Fruit fly (Drosophila melanogaster): Measurements from ENCODE around the gene spidey.

spidey gene

DNA sequence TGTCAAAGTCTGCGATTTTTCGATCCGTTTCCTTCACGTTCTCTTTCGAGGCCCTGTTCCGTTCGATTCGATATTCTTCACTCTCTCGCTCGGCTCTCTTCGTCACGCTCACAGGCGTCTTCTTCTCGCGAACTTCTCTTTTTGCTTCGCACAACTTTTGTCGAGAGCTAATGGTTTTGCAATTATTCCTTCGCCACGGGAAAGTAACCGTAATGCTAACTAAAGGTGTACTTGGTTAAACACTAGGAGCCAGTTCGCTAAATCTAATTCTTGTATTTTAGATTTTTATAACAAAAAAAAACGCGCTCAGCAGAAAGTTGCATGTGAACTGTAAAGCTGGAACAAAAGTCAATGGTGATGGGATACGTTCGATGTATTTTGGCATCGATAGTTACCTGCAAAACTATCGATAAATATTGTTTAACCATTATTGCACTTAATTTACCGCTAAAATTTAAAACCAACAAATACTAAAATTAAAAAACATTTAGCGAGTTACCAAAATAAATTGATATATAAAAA is 22.4 kb downstream of the spidey start, which contains the start of gene mahe:
mahe (minus strand) TSS at position 355 of the 522 bp plus-strand sequence.
- TF ChIP-seq h (optimal IDR thresholded peaks at IDR 0.05): no peak
- TF ChIP-seq ttk (optimal IDR thresholded peaks at IDR 0.05): no peak
- no peak for TF ChIP-seq insv (optimal IDR thresholded peaks at IDR 0.05)
- no peak for TF ChIP-seq Sin3A (optimal IDR thresholded peaks at IDR 0.05)
- no peak for TF ChIP-seq psq (optimal IDR thresholded peaks at IDR 0.05)
- no peak for TF ChIP-seq Myc (optimal IDR thresholded peaks at IDR 0.05)

DNA sequence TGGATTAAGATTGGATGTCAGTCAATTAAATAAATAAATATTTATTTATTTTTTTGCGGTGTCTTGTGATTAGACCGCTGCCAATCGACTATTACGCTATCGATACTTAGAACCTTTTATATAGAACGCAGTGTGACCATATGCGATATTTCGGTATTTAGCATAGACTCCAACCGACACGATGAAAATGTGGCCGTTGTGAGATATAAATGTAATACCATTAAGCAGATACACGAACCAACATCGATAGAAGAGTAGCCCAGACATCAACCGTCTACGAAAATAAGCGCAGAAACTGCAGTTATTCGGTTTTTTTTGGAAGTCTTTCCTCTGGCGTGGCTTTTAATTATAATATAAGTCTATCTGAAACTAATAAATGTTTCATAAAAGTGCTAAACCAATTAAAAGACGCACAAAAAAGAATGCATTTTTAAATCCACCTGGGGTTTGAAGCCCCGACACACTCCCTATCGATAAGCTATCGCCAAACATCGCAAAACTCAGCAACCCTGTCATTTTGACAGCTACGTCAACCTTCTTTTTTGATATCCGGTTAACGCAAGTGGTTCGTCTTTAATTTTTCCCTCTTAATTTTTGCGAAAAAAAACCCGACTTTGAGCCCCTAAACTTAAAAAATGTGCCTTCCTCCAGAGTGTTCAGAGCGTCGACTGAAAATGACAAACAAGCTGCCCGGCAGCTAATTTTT is 24.6 kb downstream of the spidey start, which contains the start of the genes Dhdds and RpS14a:
Dhdds (minus strand) TSS at position 142 of the 706 bp plus-strand sequence.
RpS14a (plus strand) TSS at position 533 of the 706 bp plus-strand sequence.
- TF ChIP-seq Sin3A (optimal IDR thresholded peaks at IDR 0.05): no peak
- TF ChIP-seq psq (optimal IDR thresholded peaks at IDR 0.05): no peak
- TF ChIP-seq Myc (optimal IDR thresholded peaks at IDR 0.05): no peak

DNA sequence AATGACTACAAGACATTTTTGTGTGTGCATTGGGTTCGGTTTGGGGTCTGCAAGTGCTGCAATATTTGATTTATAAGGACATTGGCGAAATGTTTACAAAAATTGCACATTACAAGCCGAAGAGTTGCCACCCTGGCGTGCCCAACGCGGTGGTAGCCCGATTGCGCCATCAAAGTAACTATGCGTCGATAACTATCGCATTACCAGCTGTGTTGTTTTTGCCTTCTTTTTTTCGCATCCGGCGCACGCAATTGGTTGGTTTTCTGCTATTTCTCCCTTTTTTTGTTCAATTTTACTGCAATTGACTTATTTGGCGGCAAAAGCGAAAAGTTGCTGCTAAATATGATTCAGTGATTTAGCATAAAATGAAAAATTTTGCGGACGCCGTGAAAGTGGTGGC is 25.9 kb downstream of the spidey start, which contains the start of gene RpS14b:
RpS14b (plus strand) TSS at position 220 of the 400 bp plus-strand sequence.
- TF ChIP-seq insv (optimal IDR thresholded peaks at IDR 0.05) (no peak), psq (optimal IDR thresholded peaks at IDR 0.05) (no peak), ttk (optimal IDR thresholded peaks at IDR 0.05) (no peak), Sin3A (optimal IDR thresholded peaks at IDR 0.05) (no peak), Myc (optimal IDR thresholded peaks at IDR 0.05) (no peak), h (optimal IDR thresholded peaks at IDR 0.05) (no peak)

- TF ChIP-seq psq (optimal IDR thresholded peaks at IDR 0.05): no peak
- no peak for TF ChIP-seq insv (optimal IDR thresholded peaks at IDR 0.05)
- no peak for TF ChIP-seq ttk (optimal IDR thresholded peaks at IDR 0.05)
- TF ChIP-seq h (optimal IDR thresholded peaks at IDR 0.05): no peak
- no peak for TF ChIP-seq Sin3A (optimal IDR thresholded peaks at IDR 0.05)
- TF ChIP-seq Myc (optimal IDR thresholded peaks at IDR 0.05): no peak
Observed at dm6 chrX:7935798-7936572, 27.3 kb downstream of the spidey start, which contains the start of gene Ubr3. Ubr3 (plus strand) TSS chrX:7935896.

DNA sequence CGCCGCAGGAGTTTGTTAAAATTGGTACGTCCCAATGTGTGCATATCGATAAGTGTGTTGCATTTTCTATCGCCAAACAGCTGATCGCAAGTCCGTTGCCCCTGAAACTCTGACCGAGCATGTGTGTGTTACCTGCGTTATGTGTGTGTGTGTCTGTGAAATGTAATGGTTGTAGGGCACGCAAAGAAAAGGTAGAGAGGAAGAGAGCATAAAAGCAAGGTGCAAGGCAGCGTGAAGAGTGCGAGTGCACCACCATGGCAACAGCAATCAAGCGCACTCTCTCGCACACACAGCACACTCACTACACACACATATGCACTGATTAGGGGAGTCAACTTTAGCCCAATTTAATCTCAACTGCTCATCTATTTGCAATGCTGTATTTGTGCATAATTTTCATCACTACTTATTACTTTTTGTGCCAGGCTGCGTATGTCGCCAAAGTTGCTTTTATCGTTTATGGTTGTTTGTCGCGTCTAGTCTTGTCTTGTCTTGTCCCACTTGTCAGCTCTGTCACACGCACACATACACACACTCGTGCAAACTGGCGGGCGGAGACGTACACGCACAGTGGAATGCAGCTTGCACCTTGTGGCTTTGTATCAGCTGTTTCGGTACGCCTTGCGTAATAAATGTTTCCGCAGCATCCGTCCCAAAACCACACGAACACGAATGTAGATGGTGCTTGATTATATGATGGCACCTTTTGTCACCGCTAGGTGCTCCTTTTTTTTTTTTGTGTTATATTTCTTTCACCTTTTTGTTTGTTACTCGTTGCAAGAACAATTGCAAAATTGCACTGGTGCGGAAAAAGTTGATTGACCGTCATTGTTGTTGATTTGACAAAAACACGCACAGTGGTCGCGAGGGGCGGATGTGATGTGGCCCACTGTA is 29.1 kb downstream of the spidey start:
- TF ChIP-seq ttk (optimal IDR thresholded peaks at IDR 0.05): no peak
- no peak for TF ChIP-seq Sin3A (optimal IDR thresholded peaks at IDR 0.05)
- no peak for TF ChIP-seq Myc (optimal IDR thresholded peaks at IDR 0.05)
- TF ChIP-seq h (optimal IDR thresholded peaks at IDR 0.05): no peak
- TF ChIP-seq insv (optimal IDR thresholded peaks at IDR 0.05): no peak
- TF ChIP-seq psq (optimal IDR thresholded peaks at IDR 0.05): no peak

- TF ChIP-seq h (optimal IDR thresholded peaks at IDR 0.05) (no peak), ttk (optimal IDR thresholded peaks at IDR 0.05) (no peak), Sin3A (optimal IDR thresholded peaks at IDR 0.05) (no peak), psq (optimal IDR thresholded peaks at IDR 0.05) (no peak), insv (optimal IDR thresholded peaks at IDR 0.05) (no peak), Myc (optimal IDR thresholded peaks at IDR 0.05) (no peak)
Observed at dm6 chrX:7938482-7938804, 29.7 kb downstream of the spidey start.

DNA sequence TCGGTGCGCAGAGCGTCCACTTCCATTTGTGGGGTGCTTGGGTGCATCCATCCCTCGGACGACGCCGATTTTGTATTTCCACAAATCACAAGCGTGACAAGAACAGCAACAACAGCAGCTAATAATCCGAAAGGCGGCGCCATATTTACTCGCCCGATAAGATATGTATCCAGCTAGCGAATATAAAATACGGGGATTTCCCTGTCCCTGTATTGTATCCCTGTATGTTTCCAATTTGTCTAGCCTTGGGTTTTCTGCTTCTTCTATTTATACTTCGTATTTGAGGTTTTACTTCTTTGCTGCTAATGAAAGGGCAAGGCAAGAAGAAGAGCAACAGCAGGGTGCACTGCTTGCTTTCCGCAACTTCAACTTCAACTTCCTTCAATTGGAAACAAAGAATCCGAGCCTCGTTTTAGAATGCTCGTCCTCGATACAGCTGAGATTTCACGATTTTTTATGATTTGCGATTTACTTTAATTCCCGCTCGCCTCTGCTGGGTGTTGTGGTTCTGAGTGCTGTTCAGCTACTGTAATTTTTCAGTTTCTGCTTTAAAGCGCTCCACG is 35.5 kb downstream of the spidey start:
- no peak for TF ChIP-seq insv (optimal IDR thresholded peaks at IDR 0.05)
- TF ChIP-seq Sin3A (optimal IDR thresholded peaks at IDR 0.05): no peak
- no peak for TF ChIP-seq ttk (optimal IDR thresholded peaks at IDR 0.05)
- TF ChIP-seq h (optimal IDR thresholded peaks at IDR 0.05): no peak
- no peak for TF ChIP-seq Myc (optimal IDR thresholded peaks at IDR 0.05)
- no peak for TF ChIP-seq psq (optimal IDR thresholded peaks at IDR 0.05)

- TF ChIP-seq psq (optimal IDR thresholded peaks at IDR 0.05) (no peak), insv (optimal IDR thresholded peaks at IDR 0.05) (no peak), h (optimal IDR thresholded peaks at IDR 0.05) (no peak), Myc (optimal IDR thresholded peaks at IDR 0.05) (no peak), Sin3A (optimal IDR thresholded peaks at IDR 0.05) (no peak), ttk (optimal IDR thresholded peaks at IDR 0.05) (no peak)
Observed at dm6 chrX:7944772-7945722, 36.3 kb downstream of the spidey start.

DNA sequence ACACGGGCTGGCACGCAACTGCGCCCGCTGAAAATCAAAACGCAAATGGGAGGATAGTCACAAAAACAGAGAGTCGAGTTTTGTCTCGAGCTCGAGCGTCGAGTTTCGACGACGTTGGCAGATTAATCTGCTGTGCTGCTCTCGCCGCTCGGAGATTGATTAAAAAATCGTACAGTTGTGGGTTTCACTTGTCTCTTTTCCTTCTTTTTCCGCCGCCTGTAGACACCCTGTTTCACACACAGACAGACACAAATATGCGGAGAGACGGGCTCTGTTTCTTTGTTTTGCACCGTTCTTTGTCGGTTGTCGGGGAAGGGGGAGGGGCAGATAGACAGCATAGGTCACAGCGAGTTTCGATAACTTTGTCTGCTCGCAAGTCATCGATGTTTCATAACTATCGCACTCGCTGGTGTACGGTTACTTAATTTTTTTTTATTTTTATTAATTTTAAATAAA is 38.2 kb downstream of the spidey start, which contains the start of gene orion:
orion (minus strand) TSS at position 51 of the 456 bp plus-strand sequence.
- TF ChIP-seq Sin3A (optimal IDR thresholded peaks at IDR 0.05) (no peak), ttk (optimal IDR thresholded peaks at IDR 0.05) (no peak), psq (optimal IDR thresholded peaks at IDR 0.05) (no peak), h (optimal IDR thresholded peaks at IDR 0.05) (no peak), Myc (optimal IDR thresholded peaks at IDR 0.05) (no peak), insv (optimal IDR thresholded peaks at IDR 0.05) (no peak)

dm6 chrX:7955890-7956289 is 47.2 kb downstream of the spidey start, which contains the start of the genes CG15332 and CG15330:
CG15332 (minus strand) TSS chrX:7955990.
CG15330 (plus strand) TSS chrX:7956064.
- TF ChIP-seq Myc (optimal IDR thresholded peaks at IDR 0.05) (no peak), insv (optimal IDR thresholded peaks at IDR 0.05) (no peak), h (optimal IDR thresholded peaks at IDR 0.05) (no peak), Sin3A (optimal IDR thresholded peaks at IDR 0.05) (no peak), ttk (optimal IDR thresholded peaks at IDR 0.05) (no peak), psq (optimal IDR thresholded peaks at IDR 0.05) (no peak)

All from Kc167 (cell line).